Worm (Caenorhabditis elegans): Measurements from ENCODE around the gene sti-1.

Gene sti-1

ce11 chrV:782432-782831 is 9.1 kb downstream of the sti-1 start, which contains the start of gene srab-16:
Gene srab-16, plus strand, starts transcription at chrV:782732.
- TF ChIP-seq ztf-4 (tag; optimal IDR thresholded peaks at IDR 0.05), result no peak
- no peak for TF ChIP-seq nhr-11 (tag; optimal IDR thresholded peaks at IDR 0.05)
- TF ChIP-seq lin-39 (tag; optimal IDR thresholded peaks at IDR 0.05), result no peak
- no peak for TF ChIP-seq egl-27 (tag; optimal IDR thresholded peaks at IDR 0.05)
- no peak for TF ChIP-seq dmd-4 (tag; optimal IDR thresholded peaks at IDR 0.05)
- no peak for TF ChIP-seq ZK546.5 (tag; optimal IDR thresholded peaks at IDR 0.05)
- TF ChIP-seq Y55F3AM.14 (GFP tag; optimal IDR thresholded peaks at IDR 0.05), result no peak
- TF ChIP-seq lsy-2 (tag; optimal IDR thresholded peaks at IDR 0.05), result no peak
- TF ChIP-seq blmp-1 (tag; optimal IDR thresholded peaks at IDR 0.05; ENCODE audit: insufficient read depth), result no peak
- TF ChIP-seq crh-2 (tag; optimal IDR thresholded peaks at IDR 0.05), result no peak
- no peak for TF ChIP-seq nhr-21 (tag; optimal IDR thresholded peaks at IDR 0.05)
- TF ChIP-seq aly-2 (tag; optimal IDR thresholded peaks at IDR 0.05), result no peak
- TF ChIP-seq snpc-4 (tag; optimal IDR thresholded peaks at IDR 0.05), result no peak
- no peak for TF ChIP-seq sem-4 (tag; optimal IDR thresholded peaks at IDR 0.05)
- TF ChIP-seq lin-13 (GFP tag; optimal IDR thresholded peaks at IDR 0.05), result no peak
- TF ChIP-seq elt-3 (tag; optimal IDR thresholded peaks at IDR 0.05), result no peak
- no peak for TF ChIP-seq nhr-12 (tag; optimal IDR thresholded peaks at IDR 0.05)
- no peak for TF ChIP-seq peb-1 (tag; optimal IDR thresholded peaks at IDR 0.05)
- TF ChIP-seq sma-9 (GFP tag; optimal IDR thresholded peaks at IDR 0.05), result no peak
- no peak for TF ChIP-seq sma-9 (tag; optimal IDR thresholded peaks at IDR 0.05)

ce11 chrV:794092-794491 is 20.8 kb downstream of the sti-1 start:
- TF ChIP-seq F13H6.1 (tag; optimal IDR thresholded peaks at IDR 0.05), result no peak
- TF ChIP-seq mdl-1 (tag; optimal IDR thresholded peaks at IDR 0.05), result no peak
- TF ChIP-seq unc-55 (GFP tag; optimal IDR thresholded peaks at IDR 0.05), result no peak
- TF ChIP-seq ZK546.5 (tag; optimal IDR thresholded peaks at IDR 0.05), result no peak
- no peak for TF ChIP-seq nhr-11 (tag; optimal IDR thresholded peaks at IDR 0.05)
- TF ChIP-seq nhr-6 (tag; optimal IDR thresholded peaks at IDR 0.05), result no peak
- TF ChIP-seq nhr-10 (tag; optimal IDR thresholded peaks at IDR 0.05), result no peak
- TF ChIP-seq lin-13 (GFP tag; optimal IDR thresholded peaks at IDR 0.05), result no peak
- no peak for TF ChIP-seq mab-5 (tag; optimal IDR thresholded peaks at IDR 0.05)
- TF ChIP-seq skn-1 (tag; optimal IDR thresholded peaks at IDR 0.05), result no peak
- TF ChIP-seq fos-1 (tag; optimal IDR thresholded peaks at IDR 0.05), result no peak
- TF ChIP-seq nhr-21 (tag; optimal IDR thresholded peaks at IDR 0.05), result no peak
- no peak for TF ChIP-seq ztf-1 (GFP tag; conservative IDR thresholded peaks at IDR 0.05)
- TF ChIP-seq aly-2 (tag; optimal IDR thresholded peaks at IDR 0.05), result no peak
- no peak for TF ChIP-seq lin-11 (tag; optimal IDR thresholded peaks at IDR 0.05)
- TF ChIP-seq zag-1 (tag; optimal IDR thresholded peaks at IDR 0.05), result no peak
- no peak for TF ChIP-seq C34F6.9 (tag; optimal IDR thresholded peaks at IDR 0.05)
- TF ChIP-seq blmp-1 (tag; optimal IDR thresholded peaks at IDR 0.05; ENCODE audit: insufficient read depth), result no peak
- no peak for TF ChIP-seq R02D3.7 (tag; optimal IDR thresholded peaks at IDR 0.05)

- TF ChIP-seq ama-1 (optimal IDR thresholded peaks at IDR 0.05) (no peak), F13H6.1 (tag; optimal IDR thresholded peaks at IDR 0.05) (no peak), sma-3 (GFP tag; optimal IDR thresholded peaks at IDR 0.05) (no peak), crh-2 (tag; optimal IDR thresholded peaks at IDR 0.05) (no peak), R02D3.7 (tag; optimal IDR thresholded peaks at IDR 0.05) (no peak), ceh-16 (tag; optimal IDR thresholded peaks at IDR 0.05) (no peak), nhr-129 (tag; optimal IDR thresholded peaks at IDR 0.05) (no peak), lin-13 (GFP tag; optimal IDR thresholded peaks at IDR 0.05) (no peak), nhr-11 (tag; optimal IDR thresholded peaks at IDR 0.05) (no peak), elt-3 (tag; optimal IDR thresholded peaks at IDR 0.05) (no peak), nhr-10 (tag; optimal IDR thresholded peaks at IDR 0.05) (no peak), dmd-4 (tag; optimal IDR thresholded peaks at IDR 0.05) (no peak)
Observed at ce11 chrV:797241-797640, 23.9 kb downstream of the sti-1 start.

- TF ChIP-seq R02D3.7 (tag; optimal IDR thresholded peaks at IDR 0.05) (no peak), sma-9 (GFP tag; optimal IDR thresholded peaks at IDR 0.05) (peak; percentile 70), sma-9 (tag; optimal IDR thresholded peaks at IDR 0.05) (no peak), peb-1 (tag; optimal IDR thresholded peaks at IDR 0.05) (no peak), lin-11 (tag; optimal IDR thresholded peaks at IDR 0.05) (no peak), elt-1 (tag; optimal IDR thresholded peaks at IDR 0.05) (peak; percentile 3)
Observed at ce11 chrV:800271-800670, 27.0 kb downstream of the sti-1 start.

Data from whole organism, L2 larva.